Fruit fly (Drosophila melanogaster) whole organism, embryonic: ENCODE data around the gene CG12310.

Experiments used
- B-H1 ChIP-seq: fragments of 200-800 bp; sonication (Bioruptor generic); IDR thresholded peaks from 3 replicates; pipeline ENCODE4 v1.3.6; 2022; ENCODE audit warnings: missing biosample characterization, missing genetic modification characterization
- BtbVII ChIP-seq: fragments of 200-800 bp; sonication (Bioruptor generic); optimal IDR thresholded peaks from 3 replicates; lab custom pipeline; 2017; ENCODE audit warnings: missing biosample characterization, mild to moderate bottlenecking, missing genetic modification characterization
- CG10543 ChIP-seq: fragments of 200-800 bp; sonication (Bioruptor generic); optimal IDR thresholded peaks from 3 replicates; lab custom pipeline; 2017; ENCODE audit warnings: missing biosample characterization, mild to moderate bottlenecking, missing genetic modification characterization, moderate library complexity
- CG10654 ChIP-seq: fragments of 200-800 bp; sonication (Bioruptor generic); optimal IDR thresholded peaks from 2 replicates; lab custom pipeline; 2016; ENCODE audit warnings: missing biosample characterization, missing genetic modification characterization
- CG12104 ChIP-seq: fragments of 200-800 bp; sonication (Bioruptor generic); optimal IDR thresholded peaks from 3 replicates; lab custom pipeline; 2016; ENCODE audit warnings: missing biosample characterization, missing genetic modification characterization
- CG12769 ChIP-seq: fragments of 200-800 bp; sonication (Bioruptor generic); optimal IDR thresholded peaks from 2 replicates; lab custom pipeline; 2019; ENCODE audit warnings: missing biosample characterization, mild to moderate bottlenecking, missing genetic modification characterization, moderate library complexity
- CG13424 ChIP-seq: fragments of 200-800 bp; sonication (Bioruptor generic); optimal IDR thresholded peaks from 2 replicates; lab custom pipeline; 2019; ENCODE audit warnings: missing biosample characterization, mild to moderate bottlenecking, missing genetic modification characterization, moderate library complexity
- CG2129 ChIP-seq: fragments of 200-800 bp; sonication (Bioruptor generic); IDR thresholded peaks from 2 replicates; pipeline ENCODE4 v1.3.6; 2022; ENCODE audit warnings: missing biosample characterization, missing genetic modification characterization; ENCODE audit not compliant: partially characterized antibody
- CG2889 ChIP-seq: fragments of 200-800 bp; sonication (Bioruptor generic); IDR thresholded peaks from 3 replicates; pipeline ENCODE4 v1.3.6; 2022; ENCODE audit warnings: missing biosample characterization, missing genetic modification characterization
- CG31365 ChIP-seq: fragments of 200-800 bp; sonication (Bioruptor generic); optimal IDR thresholded peaks from 2 replicates; lab custom pipeline; 2018; ENCODE audit warnings: missing biosample characterization, mild to moderate bottlenecking, missing genetic modification characterization
- CG31388 ChIP-seq: fragments of 200-800 bp; sonication (Bioruptor generic); optimal IDR thresholded peaks from 2 replicates; lab custom pipeline; 2016; ENCODE audit warnings: missing biosample characterization, missing genetic modification characterization
- CG3726 ChIP-seq: fragments of 200-800 bp; sonication (Bioruptor generic); IDR thresholded peaks from 3 replicates; pipeline ENCODE4, ENCODE4 v1.3.6; 2022; ENCODE audit warnings: missing biosample characterization, missing genetic modification characterization
- CG3995 ChIP-seq: fragments of 200-800 bp; sonication (Bioruptor generic); optimal IDR thresholded peaks from 3 replicates; lab custom pipeline; 2016; ENCODE audit warnings: missing biosample characterization, missing genetic modification characterization
- CG4424 ChIP-seq: fragments of 200-800 bp; sonication (Bioruptor generic); optimal IDR thresholded peaks from 3 replicates; lab custom pipeline; 2016; ENCODE audit warnings: missing biosample characterization, missing genetic modification characterization
- CG5180 ChIP-seq: fragments of 200-800 bp; sonication (Bioruptor generic); optimal IDR thresholded peaks from 3 replicates; lab custom pipeline; 2017; ENCODE audit warnings: missing biosample characterization, missing genetic modification characterization, mild to moderate bottlenecking, moderate library complexity, missing genetic modification reagents
- CG6765 ChIP-seq: fragments of 200-800 bp; sonication (Bioruptor generic); optimal IDR thresholded peaks from 3 replicates; lab custom pipeline; 2017; ENCODE audit warnings: missing biosample characterization, mild to moderate bottlenecking, missing genetic modification characterization
- CG7745 ChIP-seq: fragments of 200-800 bp; sonication (Bioruptor generic); optimal IDR thresholded peaks from 2 replicates; lab custom pipeline; 2018; ENCODE audit warnings: missing biosample characterization, mild to moderate bottlenecking, missing genetic modification characterization, moderate library complexity
- CG7928 ChIP-seq: fragments of 200-800 bp; sonication (Bioruptor generic); optimal IDR thresholded peaks from 2 replicates; lab custom pipeline; 2017; ENCODE audit warnings: missing biosample characterization, mild to moderate bottlenecking, missing genetic modification characterization
- CG8765 ChIP-seq: fragments of 200-800 bp; sonication (Bioruptor generic); IDR thresholded peaks from 2 replicates; pipeline ENCODE4 v1.3.6; 2022; ENCODE audit warnings: missing biosample characterization, missing genetic modification characterization
- CG8944 ChIP-seq: fragments of 200-800 bp; sonication (Bioruptor generic); optimal IDR thresholded peaks from 3 replicates; lab custom pipeline; 2016; ENCODE audit warnings: missing biosample characterization, missing genetic modification characterization
- Camta ChIP-seq: fragments of 200-800 bp; sonication (Bioruptor generic); optimal IDR thresholded peaks from 2 replicates; lab custom pipeline; 2016; ENCODE audit warnings: missing biosample characterization, missing genetic modification characterization
- CrebB ChIP-seq: fragments of 200-800 bp; sonication (Bioruptor generic); optimal IDR thresholded peaks from 3 replicates; lab custom pipeline; 2018; ENCODE audit warnings: missing biosample characterization, mild to moderate bottlenecking, missing genetic modification characterization
- D ChIP-seq, 2 experiments: fragments of 200-800 bp in 1 of 2; fragments of >200 bp in 1 of 2; sonication (Bioruptor generic) in 1 of 2; optimal IDR thresholded peaks; 2 replicates in 1 of 2; 3 replicates in 1 of 2; lab custom pipeline; 2017; ENCODE audit warnings: mild to moderate bottlenecking in 1 of 2, missing biosample characterization in 1 of 2, missing genetic modification characterization in 1 of 2, missing genetic modification reagents in 1 of 2
- Hand ChIP-seq: fragments of 200-800 bp; sonication (Bioruptor generic); optimal IDR thresholded peaks from 2 replicates; lab custom pipeline; 2017; ENCODE audit warnings: mild to moderate bottlenecking, missing biosample characterization, missing genetic modification reagents, missing genetic modification characterization
- Hsf ChIP-seq: fragments of 200-800 bp; sonication (Bioruptor generic); optimal IDR thresholded peaks from 3 replicates; lab custom pipeline; 2016; ENCODE audit warnings: missing biosample characterization, missing genetic modification characterization
- Lhr ChIP-seq: fragments of 200-800 bp; sonication (Bioruptor generic); optimal IDR thresholded peaks from 3 replicates; lab custom pipeline; 2017; ENCODE audit warnings: mild to moderate bottlenecking, missing biosample characterization, missing genetic modification reagents, missing genetic modification characterization
- Lim3 ChIP-seq: fragments of 200-800 bp; sonication (Bioruptor generic); IDR thresholded peaks from 2 replicates; pipeline ENCODE4 v1.3.6; 2022; ENCODE audit warnings: missing biosample characterization, missing genetic modification characterization
- MESR4 ChIP-seq: fragments of 200-800 bp; sonication (Bioruptor generic); optimal IDR thresholded peaks from 2 replicates; lab custom pipeline; 2018; ENCODE audit warnings: missing biosample characterization, mild to moderate bottlenecking, missing genetic modification characterization, moderate library complexity
- Mrtf ChIP-seq: fragments of 200-800 bp; sonication (Bioruptor generic); IDR thresholded peaks from 3 replicates; pipeline ENCODE4 v1.3.6; 2022; ENCODE audit warnings: missing biosample characterization, missing genetic modification characterization
- al ChIP-seq: fragments of 200-800 bp; sonication (Bioruptor generic); IDR thresholded peaks from 2 replicates; pipeline ENCODE4 v1.3.6; 2022; ENCODE audit warnings: missing biosample characterization, missing genetic modification characterization
- bcd ChIP-seq: fragments of 200-800 bp; sonication (Bioruptor generic); optimal IDR thresholded peaks from 2 replicates; lab custom pipeline; 2017; ENCODE audit warnings: missing biosample characterization, mild to moderate bottlenecking, missing genetic modification characterization
- bigmax ChIP-seq: fragments of 200-800 bp; sonication (Bioruptor generic); optimal IDR thresholded peaks from 2 replicates; lab custom pipeline; 2018; ENCODE audit warnings: missing biosample characterization, mild to moderate bottlenecking, missing genetic modification characterization
- chn ChIP-seq: fragments of 200-800 bp; sonication (Bioruptor generic); optimal IDR thresholded peaks from 2 replicates; lab custom pipeline; 2016; ENCODE audit warnings: missing biosample characterization, missing genetic modification characterization
- corto ChIP-seq: fragments of 200-800 bp; sonication (Bioruptor generic); optimal IDR thresholded peaks from 2 replicates; lab custom pipeline; 2016; ENCODE audit warnings: missing biosample characterization, mild to moderate bottlenecking, missing genetic modification characterization, moderate library complexity
- ems ChIP-seq: fragments of 200-800 bp; sonication (Bioruptor generic); optimal IDR thresholded peaks from 3 replicates; lab custom pipeline; 2016; ENCODE audit warnings: missing biosample characterization, missing genetic modification characterization
- esg ChIP-seq: fragments of 200-800 bp; sonication (Bioruptor generic); conservative IDR thresholded peaks from 2 replicates; pipeline ENCODE4 v1.3.6; 2022; ENCODE audit warnings: missing biosample characterization, missing genetic modification characterization
- gro ChIP-seq: fragments of 200-800 bp; sonication (Bioruptor generic); optimal IDR thresholded peaks from 2 replicates; lab custom pipeline; 2016; ENCODE audit warnings: missing biosample characterization, missing genetic modification characterization
- gsb-n ChIP-seq: fragments of 200-800 bp; sonication (Bioruptor generic); optimal IDR thresholded peaks from 3 replicates; lab custom pipeline; 2018; ENCODE audit warnings: missing biosample characterization, mild to moderate bottlenecking, missing genetic modification characterization
- hkb ChIP-seq, 2 experiments: fragments of 200-800 bp in 1 of 2; fragments of >200 bp in 1 of 2; sonication (Bioruptor generic) in 1 of 2; IDR thresholded peaks in 1 of 2; optimal IDR thresholded peaks in 1 of 2; 2 replicates each; pipeline versions ENCODE4 v1.3.6 to Lab custom; 2017 to 2022; ENCODE audit warnings: missing biosample characterization in 1 of 2, missing genetic modification characterization in 1 of 2
- jing ChIP-seq: fragments of 200-800 bp; sonication (Bioruptor generic); optimal IDR thresholded peaks from 2 replicates; lab custom pipeline; 2018; ENCODE audit warnings: missing biosample characterization, mild to moderate bottlenecking, missing genetic modification characterization
- kni ChIP-seq: fragments of 200-800 bp; sonication (Bioruptor generic); optimal IDR thresholded peaks from 3 replicates; lab custom pipeline; 2017; ENCODE audit warnings: mild to moderate bottlenecking, missing biosample characterization, missing genetic modification reagents, missing genetic modification characterization
- lov ChIP-seq, 2 experiments: fragments of 200-800 bp in 1 of 2; fragments of >200 bp in 1 of 2; sonication (Bioruptor generic) in 1 of 2; IDR thresholded peaks in 1 of 2; optimal IDR thresholded peaks in 1 of 2; 2 replicates in 1 of 2; 3 replicates in 1 of 2; pipeline versions ENCODE4 v1.3.6 to Lab custom; 2017 to 2022; ENCODE audit warnings: missing biosample characterization in 1 of 2, missing genetic modification characterization in 1 of 2
- p53 ChIP-seq: fragments of 200-800 bp; sonication (Bioruptor generic); optimal IDR thresholded peaks from 2 replicates; lab custom pipeline; 2016; ENCODE audit warnings: missing biosample characterization, missing genetic modification characterization
- pan ChIP-seq, 4 experiments: fragments of >200 bp in 3 of 4; fragments of 200-800 bp in 1 of 4; sonication (Bioruptor generic) in 1 of 4; optimal IDR thresholded peaks in 3 of 4; IDR thresholded peaks in 1 of 4; 2 replicates each; pipeline versions ENCODE4 v1.3.6 to Lab custom; 2017 to 2022; ENCODE audit warnings: missing biosample characterization in 2 of 4, missing genetic modification characterization in 2 of 4, mixed read lengths in 1 of 4
- pb ChIP-seq: fragments of 200-800 bp; sonication (Bioruptor generic); optimal IDR thresholded peaks from 3 replicates; lab custom pipeline; 2016; ENCODE audit warnings: missing biosample characterization, missing genetic modification characterization
- psq ChIP-seq: fragments of 200-800 bp; sonication (Bioruptor generic); optimal IDR thresholded peaks from 2 replicates; lab custom pipeline; 2017; ENCODE audit warnings: missing biosample characterization, missing genetic modification characterization
- sna ChIP-seq: fragments of 200-800 bp; sonication (Bioruptor generic); IDR thresholded peaks from 2 replicates; pipeline ENCODE4 v1.3.6; 2022; ENCODE audit warnings: missing biosample characterization, missing genetic modification characterization; ENCODE audit not compliant: partially characterized antibody

CG12310 gene

dm6 chr3L:15094589-15095288 lies 44.1 kb upstream of the CG12310 start, which contains the start of the genes sstn, Plp and GlyRS (continued):
- TF ChIP-seq sna (peak; percentile 39), Mrtf (GFP tag; lab: Robert Waterston, UW) (no peak), CrebB (tag; lab: Kevin White, UChicago) (no peak), CG12769 (tag; lab: Kevin White, UChicago) (no peak), CG10654 (GFP tag; lab: Kevin White, UChicago) (peak; percentile 29), p53 (GFP tag; lab: Kevin White, UChicago) (no peak), CG8765 (no peak), esg (GFP tag; lab: Robert Waterston, UW) (no peak), CG7928 (no peak), hkb (optimal IDR thresholded peaks at IDR 0.05; lab: Kevin White, UChicago) (no peak), hkb (GFP tag; IDR thresholded peaks at IDR 0.05; lab: Robert Waterston, UW) (no peak), kni (GFP tag; lab: Kevin White, UChicago) (no peak), D (optimal IDR thresholded peaks at IDR 0.05; lab: Kevin White, UChicago) (no peak), D (GFP tag; optimal IDR thresholded peaks at IDR 0.05; lab: Kevin White, UChicago) (peak; percentile 27), CG5180 (GFP tag; lab: Kevin White, UChicago) (peak; percentile 27), corto (GFP tag; lab: Kevin White, UChicago) (peak; percentile 18), bigmax (GFP tag; lab: Kevin White, UChicago) (no peak), MESR4 (GFP tag; lab: Kevin White, UChicago) (peak; percentile 72), bcd (GFP tag; lab: Kevin White, UChicago) (peak; percentile 52), Camta (GFP tag; lab: Kevin White, UChicago) (no peak), CG10543 (GFP tag; lab: Kevin White, UChicago) (peak; percentile 46), chn (GFP tag; lab: Kevin White, UChicago) (no peak), Hand (GFP tag; lab: Kevin White, UChicago) (no peak), CG3995 (peak; percentile 98), CG12104 (GFP tag; lab: Kevin White, UChicago) (peak; percentile 39), CG8944 (GFP tag; lab: Kevin White, UChicago) (no peak), pb (GFP tag; lab: Kevin White, UChicago) (no peak), al (GFP tag; lab: Robert Waterston, UW) (no peak), Hsf (peak; percentile 5), BtbVII (GFP tag; lab: Kevin White, UChicago) (no peak), jing (no peak), Lim3 (GFP tag; lab: Robert Waterston, UW) (no peak), CG2129 (no peak; the same call in 1 of the 2 replicates), Lhr (GFP tag; lab: Kevin White, UChicago) (peak; percentile 1), CG31365 (tag; lab: Kevin White, UChicago) (no peak), CG6765 (no peak), CG31388 (GFP tag; lab: Kevin White, UChicago) (no peak), ems (GFP tag; lab: Kevin White, UChicago) (no peak), CG3726 (GFP tag; lab: Robert Waterston, UW) (no peak), psq (no peak), CG4424 (GFP tag; lab: Kevin White, UChicago) (peak; percentile 34), B-H1 (GFP tag; lab: Robert Waterston, UW) (no peak), pan (optimal IDR thresholded peaks at IDR 0.05; lab: Kevin White, UChicago) (no peak), pan (GFP tag; optimal IDR thresholded peaks at IDR 0.05 in 1 of 2, IDR thresholded peaks at IDR 0.05 in 1 of 2) (no peak), CG13424 (tag; lab: Kevin White, UChicago) (peak; percentile 32), gsb-n (peak; percentile 38), CG2889 (GFP tag; lab: Robert Waterston, UW) (no peak), lov (optimal IDR thresholded peaks at IDR 0.05; lab: Kevin White, UChicago) (no peak), lov (GFP tag; IDR thresholded peaks at IDR 0.05; lab: Robert Waterston, UW) (no peak), CG7745 (tag; lab: Kevin White, UChicago) (no peak), gro (GFP tag; lab: Kevin White, UChicago) (no peak)
